Worm (Caenorhabditis elegans) whole organism, L3 larva: ENCODE measurements around the gene lgc-56.

ENCODE experiments used
- ceh-9 ChIP-seq: sonication (generic microtip); optimal IDR thresholded peaks from 2 replicates; lab custom pipeline; 2018; ENCODE audit warnings: missing biosample characterization, missing genetic modification characterization
- nhr-11 ChIP-seq: fragments of 150-350 bp; optimal IDR thresholded peaks from 2 replicates; lab custom pipeline; 2014; ENCODE audit warnings: missing biosample characterization, missing genetic modification characterization
- nhr-12 ChIP-seq: fragments of 150-350 bp; optimal IDR thresholded peaks from 2 replicates; lab custom pipeline; 2014; ENCODE audit warnings: missing biosample characterization, missing genetic modification characterization
- nhr-237 ChIP-seq: fragments of 150-350 bp; optimal IDR thresholded peaks from 2 replicates; lab custom pipeline; 2014; ENCODE audit warnings: missing biosample characterization, missing genetic modification characterization
- skn-1 ChIP-seq: fragments of 150-350 bp; optimal IDR thresholded peaks from 2 replicates; lab custom pipeline; 2014; ENCODE audit warnings: missing biosample characterization, missing genetic modification characterization
- tbx-2 ChIP-seq: sonication (generic microtip); optimal IDR thresholded peaks from 2 replicates; lab custom pipeline; 2016; ENCODE audit warnings: mild to moderate bottlenecking, missing genetic modification characterization, missing compliant biosample characterization
- ztf-4 ChIP-seq: fragments of 150-350 bp; optimal IDR thresholded peaks from 2 replicates; lab custom pipeline; 2014; ENCODE audit warnings: missing biosample characterization, missing genetic modification characterization

ce11 chrII:5115733-5116132, 14.4 kb upstream of the lgc-56 start, which contains the start of gene srsy-1:
- TF ChIP-seq nhr-12 (tag; lab: Kevin White, UChicago) (no peak), ceh-9 (tag; lab: Kevin White, UChicago) (no peak), nhr-11 (tag; lab: Kevin White, UChicago) (no peak), skn-1 (tag; lab: Kevin White, UChicago) (no peak), tbx-2 (no peak), nhr-237 (tag; lab: Kevin White, UChicago) (no peak), ztf-4 (tag; lab: Kevin White, UChicago) (no peak)
